Fruit fly (Drosophila melanogaster) whole organism, embryonic: Measurements from ENCODE around the gene Ddc.

Source experiments
- CG11247 ChIP-seq: fragments of 200-800 bp; sonication (Bioruptor generic); IDR thresholded peaks from 2 replicates; pipeline ENCODE4 v1.3.6; 2022; ENCODE audit warnings: missing biosample characterization, missing genetic modification characterization
- CG2199 ChIP-seq: fragments of 200-800 bp; sonication (Bioruptor generic); IDR thresholded peaks from 3 replicates; pipeline ENCODE4 v1.3.6; 2022; ENCODE audit warnings: missing biosample characterization, missing genetic modification characterization
- Lhr ChIP-seq: fragments of 200-800 bp; sonication (Bioruptor generic); optimal IDR thresholded peaks from 3 replicates; lab custom pipeline; 2017; ENCODE audit warnings: mild to moderate bottlenecking, missing biosample characterization, missing genetic modification reagents, missing genetic modification characterization
- NK7.1 ChIP-seq: fragments of 200-800 bp; sonication (Bioruptor generic); optimal IDR thresholded peaks from 3 replicates; lab custom pipeline; 2016; ENCODE audit warnings: missing biosample characterization, missing genetic modification characterization
- jigr1 ChIP-seq: fragments of 200-800 bp; sonication (Bioruptor generic); IDR thresholded peaks from 3 replicates; pipeline ENCODE4 v1.3.6; 2022; ENCODE audit warnings: missing biosample characterization, missing genetic modification characterization
- vfl ChIP-seq: fragments of 200-800 bp; sonication (Bioruptor generic); optimal IDR thresholded peaks from 2 replicates; lab custom pipeline; 2016; ENCODE audit warnings: missing biosample characterization, missing genetic modification characterization

DNA sequence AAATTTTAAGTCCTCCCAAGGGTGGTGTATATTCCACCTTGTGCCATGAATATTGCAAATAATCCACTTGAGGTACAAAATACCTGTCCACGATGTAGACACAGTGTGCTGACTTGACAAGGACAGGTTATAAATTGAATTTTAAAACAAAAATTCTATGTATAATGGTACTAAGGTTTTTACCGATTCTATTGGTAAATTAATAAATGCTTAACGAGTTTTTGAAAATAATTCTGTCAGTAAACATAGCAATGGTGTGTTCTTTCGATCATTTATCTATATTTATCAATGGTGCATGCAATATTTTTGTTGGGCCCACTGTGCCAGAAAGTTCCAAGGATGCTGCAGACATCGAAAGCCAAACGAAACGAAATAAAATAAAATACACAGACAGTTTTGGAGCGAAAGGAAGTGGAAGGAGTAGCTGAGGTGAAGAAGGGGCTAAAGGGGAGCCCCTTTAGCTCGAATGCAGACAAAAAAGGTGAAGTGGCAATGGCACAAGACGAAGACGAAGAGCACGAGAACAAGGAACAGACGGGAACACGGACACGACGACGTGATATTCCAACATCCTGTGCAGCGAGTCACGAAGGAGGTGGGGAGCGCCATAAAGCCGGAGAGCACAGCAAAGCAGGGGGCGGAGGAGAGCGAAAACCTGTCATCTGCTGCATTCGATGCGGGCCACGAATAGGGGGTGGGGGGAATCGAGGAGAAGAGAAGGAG, 16.0 kb upstream of the Ddc start:
- TF ChIP-seq NK7.1 (no peak), CG11247 (GFP tag; lab: Robert Waterston, UW) (no peak), Lhr (GFP tag; lab: Kevin White, UChicago) (no peak), jigr1 (no peak), vfl (GFP tag; lab: Kevin White, UChicago) (no peak), CG2199 (GFP tag; lab: Robert Waterston, UW) (no peak)
